Worm (Caenorhabditis elegans): Measurements from ENCODE around the gene algn-9.
A peak's percentile ranks its signal among the peaks of the same experiment; 100 is the strongest.

DNA sequence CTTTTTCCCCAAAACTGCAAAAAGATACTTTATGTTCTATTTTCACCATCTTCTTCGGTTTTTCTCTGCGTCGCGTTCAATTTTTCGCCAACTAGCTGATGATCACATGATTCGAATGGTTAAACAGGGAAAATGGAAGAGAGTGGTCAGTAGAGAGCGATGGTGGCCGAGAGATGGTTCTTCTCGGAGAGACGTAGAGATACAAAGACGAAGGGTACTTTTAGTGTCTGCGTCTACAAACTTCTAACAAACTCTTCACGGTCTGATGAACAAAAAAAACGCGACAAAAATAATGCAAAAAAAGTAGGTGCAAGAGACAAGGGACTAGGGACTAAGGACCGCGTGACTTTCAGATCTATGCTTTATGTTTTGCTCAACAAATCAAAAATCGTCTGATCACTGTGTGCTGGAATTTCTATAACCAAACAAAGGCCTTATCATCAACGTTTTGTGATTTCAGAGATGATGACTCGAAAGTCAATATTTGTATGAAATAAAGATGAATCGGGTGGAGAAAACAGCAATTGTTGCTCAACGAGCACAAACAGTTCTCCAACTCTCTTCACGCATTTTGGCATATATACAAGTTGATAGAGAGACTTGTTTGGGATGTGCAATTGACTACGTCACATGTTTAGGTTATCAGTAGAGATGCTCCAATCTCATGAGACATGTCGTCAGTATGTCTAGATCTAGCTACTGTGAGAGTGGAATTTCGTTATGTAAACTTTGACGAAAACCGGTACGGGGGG is 32.0 kb upstream of the algn-9 start:
- TF ChIP-seq lsy-2 (tag; optimal IDR thresholded peaks at IDR 0.05) (peak; percentile 92 to 96), lir-3 (tag; optimal IDR thresholded peaks at IDR 0.05; ENCODE audit: poor library complexity) (peak; percentile 81), zip-4 (GFP tag; optimal IDR thresholded peaks at IDR 0.05) (peak; percentile 63), unc-62 (GFP tag; optimal IDR thresholded peaks at IDR 0.05) (no peak), jun-1 (tag; optimal IDR thresholded peaks at IDR 0.05) (peak; percentile 95), egl-27 (tag; optimal IDR thresholded peaks at IDR 0.05) (peak; percentile 75 to 94)

Measured in whole organism, L1 larva.